Worm (Caenorhabditis elegans): ENCODE data around the gene algn-5.
A peak's percentile ranks its signal among the peaks of the same experiment; 100 is the strongest.

ce11 chrV:4194587-4195211 is 678 bp upstream of the algn-5 start, which contains the start of gene Y45G5AM.9:
- peak; percentile 40 for TF ChIP-seq ttx-3 (tag; optimal IDR thresholded peaks at IDR 0.05)
- TF ChIP-seq elt-2 (tag; optimal IDR thresholded peaks at IDR 0.05): peak; percentile 83
- TF ChIP-seq sox-2 (GFP tag; IDR thresholded peaks at IDR 0.05): 0 out of 2 replicates have a peak, but pooled peaks have one; percentile 32
- no peak for TF ChIP-seq pros-1 (tag; optimal IDR thresholded peaks at IDR 0.05)
- no peak for TF ChIP-seq ceh-24 (tag; optimal IDR thresholded peaks at IDR 0.05)
- peak; percentile 28 for TF ChIP-seq C38D4.7 (GFP tag; optimal IDR thresholded peaks at IDR 0.05)
- no peak for TF ChIP-seq ceh-22 (tag; optimal IDR thresholded peaks at IDR 0.05)
- TF ChIP-seq pqm-1 (tag; optimal IDR thresholded peaks at IDR 0.05): peak; percentile 17
- peak; percentile 8 for TF ChIP-seq fkh-10 (GFP tag; optimal IDR thresholded peaks at IDR 0.05)
- peak; percentile 82 for TF ChIP-seq ref-2 (tag; optimal IDR thresholded peaks at IDR 0.05)
- no peak for TF ChIP-seq mec-3 (tag; optimal IDR thresholded peaks at IDR 0.05; ENCODE audit: borderline replicate concordance)
- TF ChIP-seq ahr-1 (tag; optimal IDR thresholded peaks at IDR 0.05): no peak
- peak; percentile 63 for TF ChIP-seq ceh-18 (tag; optimal IDR thresholded peaks at IDR 0.05)
- TF ChIP-seq elt-4 (tag; optimal IDR thresholded peaks at IDR 0.05): no peak
